Fruit fly (Drosophila melanogaster): ENCODE measurements around the gene CG1231.
A peak's percentile ranks its signal among the peaks of the same experiment; 100 is the strongest.

CG1231 gene

dm6 chr3L:390194-390593 is 34.0 kb downstream of the CG1231 start:
- peak; percentile 9 for TF ChIP-seq fru (GFP tag; optimal IDR thresholded peaks at IDR 0.05)
- no peak for TF ChIP-seq Dif (GFP tag; optimal IDR thresholded peaks at IDR 0.05; ENCODE audit: partially characterized antibody)
- no peak for TF ChIP-seq CG9705 (GFP tag; optimal IDR thresholded peaks at IDR 0.05)
- TF ChIP-seq dsf (GFP tag; optimal IDR thresholded peaks at IDR 0.05; ENCODE audit: borderline replicate concordance), result no peak
- TF ChIP-seq HLH106 (tag; optimal IDR thresholded peaks at IDR 0.05), result peak; percentile 23
- TF ChIP-seq CrebA (GFP tag; optimal IDR thresholded peaks at IDR 0.05; ENCODE audit: borderline replicate concordance), result no peak
- peak; percentile 48 for TF ChIP-seq h (GFP tag; optimal IDR thresholded peaks at IDR 0.05)
- TF ChIP-seq foxo (GFP tag; optimal IDR thresholded peaks at IDR 0.05), result peak in 1 of 2 experiments; percentile 38

- TF ChIP-seq CrebA (GFP tag; optimal IDR thresholded peaks at IDR 0.05; ENCODE audit: borderline replicate concordance) (peak; percentile 23), fru (GFP tag; optimal IDR thresholded peaks at IDR 0.05) (no peak), Dif (GFP tag; optimal IDR thresholded peaks at IDR 0.05; ENCODE audit: partially characterized antibody) (peak; percentile 60), dl (GFP tag; optimal IDR thresholded peaks at IDR 0.05; ENCODE audit: insufficient read depth in 1 of 2, partially characterized antibody in 2 of 2) (peak; percentile 61 to 66), OdsH (GFP tag; optimal IDR thresholded peaks at IDR 0.05) (no peak), Vsx2 (GFP tag; optimal IDR thresholded peaks at IDR 0.05; ENCODE audit: partially characterized antibody) (peak; percentile 8), Myc (optimal IDR thresholded peaks at IDR 0.05) (no peak), psq (GFP tag; optimal IDR thresholded peaks at IDR 0.05) (no peak), CG9705 (GFP tag; optimal IDR thresholded peaks at IDR 0.05) (no peak), lola (GFP tag; optimal IDR thresholded peaks at IDR 0.05) (no peak), Hr83 (GFP tag; optimal IDR thresholded peaks at IDR 0.05; ENCODE audit: poor library complexity, severe bottlenecking) (no peak), Rel (GFP tag; optimal IDR thresholded peaks at IDR 0.05) (no peak), Rel (tag; optimal IDR thresholded peaks at IDR 0.05) (no peak)
Observed at dm6 chr3L:392622-393159, 36.5 kb downstream of the CG1231 start, which contains the start of gene trh. trh (minus strand) TSS chr3L:392633.

dm6 chr3L:395192-395591 is 39.0 kb downstream of the CG1231 start:
- TF ChIP-seq h (GFP tag; optimal IDR thresholded peaks at IDR 0.05) (peak; percentile 1), CG32264 (GFP tag; optimal IDR thresholded peaks at IDR 0.05) (no peak), Rel (GFP tag; optimal IDR thresholded peaks at IDR 0.05) (no peak), Rel (tag; optimal IDR thresholded peaks at IDR 0.05) (no peak), Hr83 (GFP tag; optimal IDR thresholded peaks at IDR 0.05; ENCODE audit: poor library complexity, severe bottlenecking) (no peak), Dif (GFP tag; optimal IDR thresholded peaks at IDR 0.05; ENCODE audit: partially characterized antibody) (no peak), fru (GFP tag; optimal IDR thresholded peaks at IDR 0.05) (no peak), HLH106 (tag; optimal IDR thresholded peaks at IDR 0.05) (no peak)

dm6 chr3L:400252-400651 is 44.0 kb downstream of the CG1231 start:
- TF ChIP-seq dmrt93B (GFP tag; optimal IDR thresholded peaks at IDR 0.05), result no peak
- TF ChIP-seq CrebA (GFP tag; optimal IDR thresholded peaks at IDR 0.05; ENCODE audit: borderline replicate concordance), result no peak
- TF ChIP-seq rgr (GFP tag; optimal IDR thresholded peaks at IDR 0.05), result no peak

All from whole organism, wandering third instar larva.